In genomic region chr3L:12183967-12184366, dm6 we compare ENCODE assay signal across 3 fruit fly cellular contexts.
TF ChIP-seq lines count a peak whose summit lies in the region.

No protein-coding gene starts in this region.

- TF ChIP-seq CTCF in whole organism, embryonic (GFP tag; optimal IDR thresholded peaks at IDR 0.05; lab: Kevin White, UChicago) = no peak

TF ChIP-seq in whole organism, adult, 20 proteins besides CTCF, POLR2A, EP300 and RAD21:
- peak; percentile 5 for TF ChIP-seq CG11617 (GFP tag; optimal IDR thresholded peaks at IDR 0.05; lab: Kevin White, UChicago)
- TF ChIP-seq CG14711 (tag; optimal IDR thresholded peaks at IDR 0.05; lab: Kevin White, UChicago) = no peak
- no peak for TF ChIP-seq toe (GFP tag; optimal IDR thresholded peaks at IDR 0.05; lab: Kevin White, UChicago)
- TF ChIP-seq cnc (optimal IDR thresholded peaks at IDR 0.05; lab: Kevin White, UChicago) = no peak
- peak; percentile 28 for TF ChIP-seq CG7101 (tag; optimal IDR thresholded peaks at IDR 0.05; lab: Kevin White, UChicago)
- TF ChIP-seq cic (GFP tag; optimal IDR thresholded peaks at IDR 0.05; lab: Kevin White, UChicago) = no peak
- peak; percentile 53 for TF ChIP-seq CG5204 (GFP tag; optimal IDR thresholded peaks at IDR 0.05; lab: Kevin White, UChicago)

TF ChIP-seq in whole organism, embryonic, 481 proteins besides CTCF, POLR2A, EP300 and RAD21:
- peak; percentile 84 for TF ChIP-seq Ets65A (GFP tag; lab: Kevin White, UChicago)
- peak; percentile 32 for TF ChIP-seq sens (GFP tag; lab: Kevin White, UChicago)
- TF ChIP-seq pan (optimal IDR thresholded peaks at IDR 0.05; lab: Kevin White, UChicago) = no peak
- TF ChIP-seq pan (GFP tag; optimal IDR thresholded peaks at IDR 0.05 in 1 of 2, IDR thresholded peaks at IDR 0.05 in 1 of 2) = peak in 1 of 2 experiments; percentile 30
- 0 out of 3 replicates have a peak, but pooled peaks have one; percentile 19 for TF ChIP-seq row (GFP tag; IDR thresholded peaks at IDR 0.05; lab: Robert Waterston, UW)
- TF ChIP-seq Doc3 (GFP tag; IDR thresholded peaks at IDR 0.05; lab: Robert Waterston, UW; ENCODE audit: partially characterized antibody) = no peak
- no peak for TF ChIP-seq CG13296 (GFP tag; optimal IDR thresholded peaks at IDR 0.05; lab: Kevin White, UChicago)
- peak; percentile 61 for TF ChIP-seq D19B (GFP tag; optimal IDR thresholded peaks at IDR 0.05; lab: Kevin White, UChicago)
- no peak for TF ChIP-seq CG4404 (GFP tag; IDR thresholded peaks at IDR 0.05; lab: Robert Waterston, UW)

TF ChIP-seq in whole organism, prepupa, 60 proteins besides CTCF, POLR2A, EP300 and RAD21:
- no peak for TF ChIP-seq Smox (GFP tag; optimal IDR thresholded peaks at IDR 0.05; lab: Kevin White, UChicago)
- peak; percentile 44 for TF ChIP-seq svp (GFP tag; lab: Kevin White, UChicago)
